Fruit fly (Drosophila melanogaster) whole organism, embryonic: Measurements from ENCODE around the gene CG8173.

Experiments used
- CG1024 ChIP-seq: fragments of 200-800 bp; sonication (Bioruptor generic); IDR thresholded peaks from 2 replicates; pipeline ENCODE4 v1.3.6; 2022; ENCODE audit warnings: missing biosample characterization, missing genetic modification characterization
- CG10267 ChIP-seq: fragments of 200-800 bp; sonication (Bioruptor generic); optimal IDR thresholded peaks from 2 replicates; lab custom pipeline; 2018; ENCODE audit warnings: missing biosample characterization, mild to moderate bottlenecking, missing genetic modification characterization, moderate library complexity
- CG11085 ChIP-seq: fragments of 200-800 bp; sonication (Bioruptor generic); IDR thresholded peaks from 2 replicates; pipeline ENCODE4 v1.3.6; 2022; ENCODE audit warnings: missing biosample characterization, missing genetic modification characterization
- CG12219 ChIP-seq: fragments of 200-800 bp; sonication (Bioruptor generic); optimal IDR thresholded peaks from 3 replicates; lab custom pipeline; 2018; ENCODE audit warnings: missing biosample characterization, mild to moderate bottlenecking, missing genetic modification characterization
- CG12659 ChIP-seq: fragments of 200-800 bp; sonication (Bioruptor generic); optimal IDR thresholded peaks from 3 replicates; lab custom pipeline; 2017; ENCODE audit warnings: mild to moderate bottlenecking, missing biosample characterization, missing genetic modification reagents, missing genetic modification characterization
- CG13287 ChIP-seq: fragments of 200-800 bp; sonication (Bioruptor generic); IDR thresholded peaks from 2 replicates; pipeline ENCODE4 v1.3.6; 2022; ENCODE audit warnings: missing biosample characterization, missing genetic modification characterization; ENCODE audit not compliant: partially characterized antibody
- CG14014 ChIP-seq: fragments of 200-800 bp; sonication (Bioruptor generic); IDR thresholded peaks from 2 replicates; pipeline ENCODE4 v1.3.6; 2022; ENCODE audit warnings: missing biosample characterization, missing genetic modification characterization
- CG14965 ChIP-seq: fragments of 200-800 bp; sonication (Bioruptor generic); optimal IDR thresholded peaks from 2 replicates; lab custom pipeline; 2016; ENCODE audit warnings: missing biosample characterization, missing genetic modification characterization, borderline replicate concordance
- CG15011 ChIP-seq: fragments of 200-800 bp; sonication (Bioruptor generic); optimal IDR thresholded peaks from 3 replicates; lab custom pipeline; 2018; ENCODE audit warnings: missing biosample characterization, mild to moderate bottlenecking, missing genetic modification characterization
- CG15073 ChIP-seq: fragments of 200-800 bp; sonication (Bioruptor generic); optimal IDR thresholded peaks from 2 replicates; lab custom pipeline; 2016; ENCODE audit warnings: missing biosample characterization, missing genetic modification characterization
- CG15601 ChIP-seq: fragments of 200-800 bp; sonication (Bioruptor generic); optimal IDR thresholded peaks from 3 replicates; lab custom pipeline; 2019; ENCODE audit warnings: missing biosample characterization, mild to moderate bottlenecking, missing genetic modification characterization, moderate library complexity
- CG17359 ChIP-seq: fragments of 200-800 bp; sonication (Bioruptor generic); optimal IDR thresholded peaks from 3 replicates; lab custom pipeline; 2018; ENCODE audit warnings: missing biosample characterization, mild to moderate bottlenecking, missing genetic modification characterization, moderate library complexity
- CG2120 ChIP-seq: fragments of 200-800 bp; sonication (Bioruptor generic); optimal IDR thresholded peaks from 3 replicates; lab custom pipeline; 2016; ENCODE audit warnings: missing biosample characterization, missing genetic modification characterization
- CG30020 ChIP-seq: fragments of 200-800 bp; optimal IDR thresholded peaks from 2 replicates; lab custom pipeline; 2019; ENCODE audit warnings: missing biosample characterization, mild to moderate bottlenecking, missing genetic modification characterization, moderate library complexity
- CG32772 ChIP-seq: fragments of 200-800 bp; sonication (Bioruptor generic); IDR thresholded peaks from 2 replicates; pipeline ENCODE4 v1.3.6; 2022; ENCODE audit warnings: missing biosample characterization, missing genetic modification characterization
- CG4854 ChIP-seq: fragments of 200-800 bp; sonication (Bioruptor generic); optimal IDR thresholded peaks from 2 replicates; lab custom pipeline; 2016; ENCODE audit warnings: missing biosample characterization, missing genetic modification characterization, inconsistent platforms
- CG6654 ChIP-seq: fragments of 200-800 bp; sonication (Bioruptor generic); optimal IDR thresholded peaks from 2 replicates; lab custom pipeline; 2017; ENCODE audit warnings: missing biosample characterization, mild to moderate bottlenecking, missing genetic modification characterization
- CG6689 ChIP-seq: fragments of 200-800 bp; sonication (Bioruptor generic); IDR thresholded peaks from 2 replicates; pipeline ENCODE4 v1.3.6; 2022; ENCODE audit warnings: missing biosample characterization, missing genetic modification characterization
- CG8478 ChIP-seq: fragments of >200 bp; optimal IDR thresholded peaks from 2 replicates; lab custom pipeline; 2018
- CG9437 ChIP-seq: fragments of 200-800 bp; sonication (Bioruptor generic); optimal IDR thresholded peaks from 2 replicates; lab custom pipeline; 2018; ENCODE audit warnings: missing biosample characterization, mild to moderate bottlenecking, missing genetic modification characterization
- CG9609 ChIP-seq: fragments of 200-800 bp; sonication (Bioruptor generic); optimal IDR thresholded peaks from 3 replicates; lab custom pipeline; 2016; ENCODE audit warnings: missing biosample characterization, missing genetic modification characterization
- Dp ChIP-seq: fragments of 200-800 bp; sonication (Bioruptor generic); optimal IDR thresholded peaks from 2 replicates; lab custom pipeline; 2018; ENCODE audit warnings: missing biosample characterization, mild to moderate bottlenecking, missing genetic modification characterization, moderate library complexity
- Dref ChIP-seq: fragments of 200-800 bp; sonication (Bioruptor generic); IDR thresholded peaks from 2 replicates; pipeline ENCODE4 v1.3.6; 2022; ENCODE audit warnings: missing biosample characterization, missing genetic modification characterization
- Fer2 ChIP-seq: fragments of 200-800 bp; sonication (Bioruptor generic); optimal IDR thresholded peaks from 2 replicates; lab custom pipeline; 2018; ENCODE audit warnings: missing biosample characterization, mild to moderate bottlenecking, missing genetic modification characterization, moderate library complexity
- MTF-1 ChIP-seq: fragments of 200-800 bp; sonication (Bioruptor generic); optimal IDR thresholded peaks from 2 replicates; lab custom pipeline; 2018; ENCODE audit warnings: missing biosample characterization, mild to moderate bottlenecking, missing genetic modification characterization, borderline replicate concordance
- Mrtf ChIP-seq: fragments of 200-800 bp; sonication (Bioruptor generic); IDR thresholded peaks from 3 replicates; pipeline ENCODE4 v1.3.6; 2022; ENCODE audit warnings: missing biosample characterization, missing genetic modification characterization
- Neu2 ChIP-seq: fragments of 200-800 bp; sonication (Bioruptor generic); optimal IDR thresholded peaks from 3 replicates; lab custom pipeline; 2016; ENCODE audit warnings: missing biosample characterization, missing genetic modification characterization, borderline replicate concordance
- PHDP ChIP-seq: fragments of 200-800 bp; sonication (Bioruptor generic); optimal IDR thresholded peaks from 3 replicates; lab custom pipeline; 2018; ENCODE audit warnings: missing biosample characterization, mild to moderate bottlenecking, missing genetic modification characterization, moderate library complexity
- Taf1 ChIP-seq: fragments of 200-800 bp; sonication (Bioruptor generic); IDR thresholded peaks from 2 replicates; pipeline ENCODE4 v1.3.6; 2022; ENCODE audit warnings: missing biosample characterization, missing genetic modification characterization
- Xrp1 ChIP-seq: fragments of 200-800 bp; sonication (Bioruptor generic); IDR thresholded peaks from 2 replicates; pipeline ENCODE4 v1.3.6; 2022; ENCODE audit warnings: missing biosample characterization, missing genetic modification characterization
- ac ChIP-seq: fragments of 200-800 bp; sonication (Bioruptor generic); optimal IDR thresholded peaks from 3 replicates; lab custom pipeline; 2017; ENCODE audit warnings: missing biosample characterization, mild to moderate bottlenecking, missing genetic modification characterization
- amos ChIP-seq: fragments of 200-800 bp; sonication (Bioruptor generic); IDR thresholded peaks from 2 replicates; pipeline ENCODE4 v1.3.6; 2022; ENCODE audit warnings: missing biosample characterization, missing genetic modification characterization; ENCODE audit not compliant: partially characterized antibody
- cg ChIP-seq: fragments of 200-800 bp; sonication (Bioruptor generic); optimal IDR thresholded peaks from 3 replicates; lab custom pipeline; 2019; ENCODE audit warnings: missing biosample characterization, mild to moderate bottlenecking, missing genetic modification characterization, moderate library complexity
- crc ChIP-seq: fragments of 200-800 bp; sonication (Bioruptor generic); optimal IDR thresholded peaks from 2 replicates; lab custom pipeline; 2016; ENCODE audit warnings: missing biosample characterization, missing genetic modification characterization
- dan ChIP-seq: fragments of 200-800 bp; sonication (Bioruptor generic); IDR thresholded peaks from 2 replicates; pipeline ENCODE4 v1.3.6; 2022; ENCODE audit warnings: missing biosample characterization, missing genetic modification characterization
- eve ChIP-seq, 2 experiments: fragments of >200 bp; optimal IDR thresholded peaks; 2 replicates each; lab custom pipeline; 2017; ENCODE audit warnings: missing biosample characterization in 2 of 2, missing genetic modification characterization in 2 of 2
- gem ChIP-seq: fragments of 200-800 bp; sonication (Bioruptor generic); optimal IDR thresholded peaks from 2 replicates; lab custom pipeline; 2019; ENCODE audit warnings: missing biosample characterization, mild to moderate bottlenecking, missing genetic modification characterization, moderate library complexity
- grau ChIP-seq: fragments of 200-800 bp; optimal IDR thresholded peaks from 3 replicates; lab custom pipeline; 2019; ENCODE audit warnings: missing biosample characterization, mild to moderate bottlenecking, missing genetic modification characterization, moderate library complexity
- gsb ChIP-seq: fragments of 200-800 bp; sonication (Bioruptor generic); IDR thresholded peaks from 2 replicates; pipeline ENCODE4 v1.3.6; 2022; ENCODE audit warnings: missing biosample characterization, missing genetic modification characterization
- hbn ChIP-seq: fragments of 200-800 bp; sonication (Bioruptor generic); IDR thresholded peaks from 2 replicates; pipeline ENCODE4 v1.3.6; 2022; ENCODE audit warnings: missing biosample characterization, missing genetic modification characterization; ENCODE audit not compliant: partially characterized antibody
- kni ChIP-seq: fragments of 200-800 bp; sonication (Bioruptor generic); optimal IDR thresholded peaks from 3 replicates; lab custom pipeline; 2017; ENCODE audit warnings: mild to moderate bottlenecking, missing biosample characterization, missing genetic modification reagents, missing genetic modification characterization
- mld ChIP-seq: fragments of 200-800 bp; sonication (Bioruptor generic); IDR thresholded peaks from 3 replicates; pipeline ENCODE4 v1.3.6; 2022; ENCODE audit warnings: missing biosample characterization, missing genetic modification characterization; ENCODE audit not compliant: partially characterized antibody
- nau ChIP-seq: fragments of 200-800 bp; sonication (Bioruptor generic); optimal IDR thresholded peaks from 3 replicates; lab custom pipeline; 2017; ENCODE audit warnings: missing biosample characterization, mild to moderate bottlenecking, missing genetic modification characterization, missing genetic modification reagents
- nom ChIP-seq: fragments of 200-800 bp; sonication (Bioruptor generic); optimal IDR thresholded peaks from 2 replicates; lab custom pipeline; 2017; ENCODE audit warnings: missing biosample characterization, missing genetic modification characterization, mild to moderate bottlenecking, moderate library complexity, missing genetic modification reagents
- phol ChIP-seq: fragments of 200-800 bp; sonication (Bioruptor generic); optimal IDR thresholded peaks from 3 replicates; lab custom pipeline; 2018; ENCODE audit warnings: missing biosample characterization, mild to moderate bottlenecking, missing genetic modification characterization, moderate library complexity
- pros ChIP-seq: fragments of 200-800 bp; sonication (Bioruptor generic); optimal IDR thresholded peaks from 3 replicates; lab custom pipeline; 2019; ENCODE audit warnings: missing biosample characterization, mild to moderate bottlenecking, missing genetic modification characterization, moderate library complexity
- psq ChIP-seq: fragments of 200-800 bp; sonication (Bioruptor generic); optimal IDR thresholded peaks from 2 replicates; lab custom pipeline; 2017; ENCODE audit warnings: missing biosample characterization, missing genetic modification characterization
- sd ChIP-seq: fragments of 200-800 bp; sonication (Bioruptor generic); optimal IDR thresholded peaks from 3 replicates; lab custom pipeline; 2018; ENCODE audit warnings: missing biosample characterization, mild to moderate bottlenecking, missing genetic modification characterization, moderate library complexity
- sima ChIP-seq: fragments of 200-800 bp; sonication (Bioruptor generic); optimal IDR thresholded peaks from 2 replicates; lab custom pipeline; 2016; ENCODE audit warnings: missing biosample characterization, missing genetic modification characterization
- zen2 ChIP-seq: fragments of 200-800 bp; sonication (Bioruptor generic); IDR thresholded peaks from 3 replicates; pipeline ENCODE4 v1.3.6; 2022; ENCODE audit warnings: missing biosample characterization, missing genetic modification characterization; ENCODE audit not compliant: partially characterized antibody
- zfh1 ChIP-seq: fragments of 200-800 bp; sonication (Bioruptor generic); IDR thresholded peaks from 3 replicates; pipeline ENCODE4 v1.3.6; 2022; ENCODE audit warnings: missing biosample characterization, missing genetic modification characterization

Gene CG8173

DNA sequence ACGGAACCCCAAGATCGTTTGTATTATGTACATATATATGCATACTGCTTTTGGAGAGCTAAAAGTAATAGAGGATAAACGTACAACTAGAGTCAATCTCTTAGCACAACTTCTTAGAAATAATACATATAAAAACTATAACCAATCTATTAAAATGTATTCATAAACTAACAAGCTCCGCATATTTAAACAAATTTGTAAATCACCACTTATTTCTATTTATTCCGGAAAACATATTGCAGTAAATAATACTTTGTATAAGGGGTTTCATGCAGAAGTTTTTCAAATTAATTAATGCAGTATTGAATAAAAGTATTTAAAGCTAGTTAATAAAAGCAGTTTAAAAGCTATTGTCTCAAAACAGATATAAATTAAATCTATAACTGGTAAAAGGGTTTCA is 3.0 kb upstream of the CG8173 start (continued):
- TF ChIP-seq zen2 (no peak), nau (GFP tag; lab: Kevin White, UChicago) (no peak), CG30020 (tag; lab: Kevin White, UChicago) (no peak), CG9609 (GFP tag; lab: Kevin White, UChicago) (no peak), sima (GFP tag; lab: Kevin White, UChicago) (no peak), Mrtf (no peak), crc (GFP tag; lab: Kevin White, UChicago) (no peak), CG11085 (GFP tag; lab: Robert Waterston, UW) (no peak), grau (tag; lab: Kevin White, UChicago) (peak; percentile 23), Dp (GFP tag; lab: Kevin White, UChicago) (no peak), hbn (no peak), ac (no peak), CG1024 (no peak), CG2120 (GFP tag; lab: Kevin White, UChicago) (peak; percentile 7), CG12219 (GFP tag; lab: Kevin White, UChicago) (no peak), CG14965 (GFP tag; lab: Kevin White, UChicago) (no peak), amos (GFP tag; lab: Robert Waterston, UW) (no peak), CG32772 (GFP tag; lab: Robert Waterston, UW) (no peak), CG8478 (no peak), dan (GFP tag; lab: Robert Waterston, UW) (no peak), gem (tag; lab: Kevin White, UChicago) (peak; percentile 55), CG15601 (no peak), Fer2 (no peak), CG6654 (GFP tag; lab: Kevin White, UChicago) (no peak), CG10267 (tag; lab: Kevin White, UChicago) (peak; percentile 38), CG9437 (peak; percentile 24), CG13287 (GFP tag; lab: Robert Waterston, UW) (no peak), CG14014 (GFP tag; lab: Robert Waterston, UW) (no peak), CG15073 (GFP tag; lab: Kevin White, UChicago) (no peak), Dref (no peak), CG6689 (GFP tag; lab: Robert Waterston, UW) (no peak), mld (GFP tag; lab: Robert Waterston, UW) (no peak), Xrp1 (GFP tag; lab: Robert Waterston, UW) (no peak), zfh1 (no peak), MTF-1 (no peak), CG4854 (GFP tag; lab: Kevin White, UChicago) (no peak), CG17359 (tag; lab: Kevin White, UChicago) (peak; percentile 17), pros (GFP tag; lab: Kevin White, UChicago) (no peak), gsb (GFP tag; lab: Robert Waterston, UW) (no peak), eve (GFP tag; optimal IDR thresholded peaks at IDR 0.05; lab: Kevin White, UChicago) (no peak), nom (GFP tag; lab: Kevin White, UChicago) (no peak), psq (GFP tag; lab: Kevin White, UChicago) (no peak), CG15011 (no peak), Taf1 (GFP tag; lab: Robert Waterston, UW) (no peak), PHDP (no peak), kni (GFP tag; lab: Kevin White, UChicago) (no peak), CG12659 (GFP tag; lab: Kevin White, UChicago) (peak; percentile 32), sd (tag; lab: Kevin White, UChicago) (no peak), cg (GFP tag; lab: Kevin White, UChicago) (no peak), Neu2 (GFP tag; lab: Kevin White, UChicago) (no peak), phol (tag; lab: Kevin White, UChicago) (peak; percentile 30)
